Worm (Caenorhabditis elegans) whole organism, midembryonic: ENCODE measurements around the gene W10D9.1.

Experiments
- klf-2 ChIP-seq: fragments of 200-800 bp; sonication (Bioruptor generic); conservative IDR thresholded peaks from 2 replicates; pipeline ENCODE4 v1.3.6; 2022; ENCODE audit warnings: missing genetic modification reagents, missing genetic modification characterization, missing compliant biosample characterization
- tab-1 ChIP-seq: fragments of 200-800 bp; sonication (Bioruptor generic); IDR thresholded peaks from 2 replicates; pipeline ENCODE4 v1.3.6; 2022; ENCODE audit warnings: missing genetic modification characterization, missing compliant biosample characterization
- ztf-23 ChIP-seq: fragments of 200-800 bp; sonication (Bioruptor generic); IDR thresholded peaks from 2 replicates; pipeline ENCODE4 v1.3.6; 2022; ENCODE audit warnings: missing genetic modification reagents, missing genetic modification characterization, missing compliant biosample characterization

DNA sequence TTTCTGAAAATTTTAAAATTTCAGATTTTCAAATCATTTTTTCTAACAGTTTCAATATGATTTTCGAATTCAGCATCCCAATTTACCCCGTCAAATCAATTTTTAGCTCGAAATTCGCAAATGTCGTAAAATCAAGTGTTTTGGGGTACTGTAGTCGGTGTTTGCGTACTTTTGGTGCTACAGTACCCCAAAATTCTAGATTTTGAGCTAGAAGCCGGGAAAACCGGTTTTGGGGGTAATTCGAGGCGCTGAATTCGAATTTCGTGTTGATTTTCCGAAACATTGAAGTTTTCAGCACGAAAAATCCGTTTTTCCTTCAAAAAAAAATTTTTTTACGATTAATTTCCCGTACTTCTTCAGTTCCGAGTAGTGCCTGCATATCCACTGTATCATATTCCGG, 1.6 kb downstream of the W10D9.1 start:
- no peak for TF ChIP-seq ztf-23 (GFP tag; lab: Robert Waterston, UW)
- no peak for TF ChIP-seq tab-1 (GFP tag; lab: Robert Waterston, UW)
- no peak for TF ChIP-seq klf-2 (GFP tag; lab: Robert Waterston, UW)
